Worm (Caenorhabditis elegans) whole organism, dauer: ENCODE measurements around the gene C26B9.5.

Experiments used
- unc-62 ChIP-seq: sonication (generic microtip); optimal IDR thresholded peaks from 2 replicates; lab custom pipeline; 2017; ENCODE audit warnings: missing biosample characterization, missing genetic modification reagents, missing genetic modification characterization

The C26B9.5 gene

DNA sequence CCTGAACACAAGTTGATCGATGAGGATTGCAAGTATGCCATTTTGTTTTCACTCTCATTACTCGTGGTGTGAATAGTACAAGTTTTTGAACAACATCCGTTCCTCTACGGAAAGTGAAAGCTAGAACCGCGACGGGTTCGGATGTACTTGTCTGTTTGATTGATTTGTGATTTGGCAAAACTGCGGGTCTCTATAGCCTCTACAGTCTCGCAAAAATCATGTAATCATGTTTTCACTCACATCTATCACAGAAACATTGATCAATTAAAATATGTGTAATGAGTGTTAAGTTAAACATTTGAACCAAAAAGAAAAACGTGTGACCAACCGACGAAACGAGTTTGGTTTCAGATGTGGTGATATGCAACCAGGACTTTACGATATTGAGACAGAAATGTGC lies 10.1 kb downstream of the C26B9.5 start:
- no peak for TF ChIP-seq unc-62 (GFP tag; lab: Kevin White, UChicago)

DNA sequence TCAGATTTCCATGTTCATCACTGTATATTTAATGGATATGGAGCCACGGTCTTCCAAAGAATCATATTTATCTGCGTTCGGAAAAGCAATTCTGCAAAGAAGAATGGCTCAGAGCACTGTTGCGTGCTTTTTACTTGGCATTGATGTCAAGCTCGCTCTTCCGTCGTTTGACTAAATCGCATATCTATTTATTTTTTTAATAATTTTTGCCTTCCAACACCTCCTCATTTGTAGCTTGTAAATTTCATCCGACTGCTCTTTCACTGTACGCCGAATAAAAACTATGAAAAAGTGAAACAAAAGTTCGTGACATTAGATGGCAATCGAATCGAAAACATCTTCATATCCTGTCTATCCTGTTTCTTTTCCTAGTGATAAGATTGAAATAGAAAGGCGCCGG lies 10.6 kb downstream of the C26B9.5 start, which contains the start of gene C26B9.2:
Gene C26B9.2 (plus strand): TSS at position 301 of the 400 bp plus-strand sequence.
- no peak for TF ChIP-seq unc-62 (GFP tag; lab: Kevin White, UChicago)

DNA sequence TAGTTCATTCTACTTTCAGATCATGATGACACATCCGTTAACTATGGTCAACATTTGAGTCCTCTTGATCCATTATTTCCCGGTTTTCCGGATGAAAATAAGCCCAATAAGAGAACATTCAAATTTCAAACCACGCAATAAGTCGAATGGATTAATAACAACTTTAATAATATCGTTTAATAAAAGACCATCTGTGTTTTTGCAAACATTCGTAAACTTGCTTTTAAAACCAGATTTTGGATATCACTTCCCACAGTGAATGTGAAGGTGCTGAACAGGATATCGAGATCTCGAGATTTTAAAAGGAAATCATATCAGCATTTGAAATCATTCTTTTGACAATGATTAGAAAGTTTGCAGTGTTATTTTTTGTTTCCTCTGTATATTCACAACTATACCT lies 12.7 kb downstream of the C26B9.5 start, which contains the start of gene C26B9.7:
Gene C26B9.7 (plus strand): TSS at position 301 of the 400 bp plus-strand sequence.
- no peak for TF ChIP-seq unc-62 (GFP tag; lab: Kevin White, UChicago)

DNA sequence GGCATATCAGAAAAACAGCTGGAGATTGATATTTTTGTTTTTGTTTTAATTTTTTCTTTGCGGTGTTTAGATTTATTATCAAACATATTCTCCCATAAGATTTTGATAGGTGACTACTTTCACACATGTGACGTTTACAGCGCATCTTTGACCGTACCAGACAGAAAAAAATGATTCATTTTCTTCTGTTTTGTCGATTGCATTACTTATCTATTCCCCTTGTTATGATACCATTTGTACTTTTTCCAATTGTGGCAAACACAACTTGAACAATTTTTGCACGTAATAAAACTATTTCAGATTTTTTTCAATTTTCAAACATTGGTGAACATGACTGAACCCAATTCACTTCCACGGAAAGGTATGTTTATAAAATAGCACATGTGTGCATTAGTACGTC lies 15.0 kb downstream of the C26B9.5 start, which contains the start of gene C26B9.1:
Gene C26B9.1 (plus strand): TSS at position 301 of the 400 bp plus-strand sequence.
- TF ChIP-seq unc-62 (GFP tag; lab: Kevin White, UChicago): no peak

DNA sequence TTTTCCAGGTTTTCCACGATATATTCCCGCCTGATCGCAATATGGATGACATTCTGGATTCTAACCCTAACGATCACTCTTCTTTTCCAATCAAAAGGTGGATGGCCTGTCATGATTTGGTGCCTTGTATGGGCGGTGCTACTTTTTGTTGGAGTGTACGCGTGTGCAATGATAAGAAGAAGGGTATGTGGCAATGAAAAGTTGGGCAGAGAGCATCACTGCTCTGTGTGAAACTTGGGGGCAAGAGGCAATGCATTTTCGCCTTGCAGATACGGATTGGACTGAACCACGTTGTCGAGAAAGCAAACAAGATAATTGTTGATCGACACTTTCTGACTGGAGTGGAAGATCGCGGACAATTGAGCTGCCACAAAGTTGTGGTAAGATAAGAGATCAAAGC lies 17.0 kb downstream of the C26B9.5 start:
- TF ChIP-seq unc-62 (GFP tag; lab: Kevin White, UChicago): no peak

DNA sequence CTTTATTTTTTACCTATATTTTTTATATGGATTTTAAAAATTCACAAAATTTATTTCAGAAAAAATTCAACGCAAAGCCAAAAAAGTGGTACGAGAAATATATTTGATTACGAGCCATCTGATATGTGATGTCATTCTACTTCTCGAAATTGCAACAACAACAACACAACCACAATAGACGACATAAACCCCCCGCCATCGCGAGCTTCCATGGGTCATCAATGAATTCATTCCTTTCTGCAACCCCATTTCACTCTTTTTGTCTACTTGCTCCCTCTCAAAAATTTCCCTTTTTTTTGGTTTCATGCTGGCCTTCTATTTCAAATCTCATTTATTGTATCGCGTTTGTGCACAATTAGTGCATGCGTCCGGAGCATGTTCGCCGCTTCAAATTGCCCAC lies 18.6 kb downstream of the C26B9.5 start:
- no peak for TF ChIP-seq unc-62 (GFP tag; lab: Kevin White, UChicago)

DNA sequence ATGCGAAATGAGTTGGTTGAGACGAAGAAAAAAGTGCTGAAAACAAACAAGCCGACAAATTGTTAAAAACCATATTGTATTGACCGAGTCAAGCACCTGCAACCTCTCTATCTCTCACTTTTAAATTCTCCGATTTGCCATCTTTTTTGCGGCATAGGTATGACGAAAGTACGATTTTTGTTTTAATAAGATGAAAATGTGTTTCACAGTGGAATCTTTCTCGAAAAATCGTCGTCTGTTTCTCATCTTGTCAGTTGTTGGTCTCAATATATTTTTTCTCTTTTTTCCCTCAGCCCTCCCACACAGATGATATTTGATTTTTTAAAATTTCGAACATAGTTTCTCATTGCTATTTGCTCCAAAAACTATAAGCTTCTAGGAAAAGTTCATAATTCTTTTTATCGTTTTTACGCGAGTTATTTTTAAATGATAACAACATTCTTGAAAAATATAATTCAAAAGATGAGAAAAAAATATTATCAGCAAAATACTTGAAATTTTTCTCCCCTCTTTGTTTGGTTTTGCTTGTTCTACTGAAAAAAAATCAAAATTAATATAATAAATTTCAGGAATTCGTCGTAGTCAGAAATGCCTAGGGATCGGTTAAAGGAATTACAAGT lies 19.4 kb downstream of the C26B9.5 start, which contains the start of gene syx-3:
Gene syx-3 (plus strand): TSS at position 570 of the 620 bp plus-strand sequence.
- no peak for TF ChIP-seq unc-62 (GFP tag; lab: Kevin White, UChicago)

DNA sequence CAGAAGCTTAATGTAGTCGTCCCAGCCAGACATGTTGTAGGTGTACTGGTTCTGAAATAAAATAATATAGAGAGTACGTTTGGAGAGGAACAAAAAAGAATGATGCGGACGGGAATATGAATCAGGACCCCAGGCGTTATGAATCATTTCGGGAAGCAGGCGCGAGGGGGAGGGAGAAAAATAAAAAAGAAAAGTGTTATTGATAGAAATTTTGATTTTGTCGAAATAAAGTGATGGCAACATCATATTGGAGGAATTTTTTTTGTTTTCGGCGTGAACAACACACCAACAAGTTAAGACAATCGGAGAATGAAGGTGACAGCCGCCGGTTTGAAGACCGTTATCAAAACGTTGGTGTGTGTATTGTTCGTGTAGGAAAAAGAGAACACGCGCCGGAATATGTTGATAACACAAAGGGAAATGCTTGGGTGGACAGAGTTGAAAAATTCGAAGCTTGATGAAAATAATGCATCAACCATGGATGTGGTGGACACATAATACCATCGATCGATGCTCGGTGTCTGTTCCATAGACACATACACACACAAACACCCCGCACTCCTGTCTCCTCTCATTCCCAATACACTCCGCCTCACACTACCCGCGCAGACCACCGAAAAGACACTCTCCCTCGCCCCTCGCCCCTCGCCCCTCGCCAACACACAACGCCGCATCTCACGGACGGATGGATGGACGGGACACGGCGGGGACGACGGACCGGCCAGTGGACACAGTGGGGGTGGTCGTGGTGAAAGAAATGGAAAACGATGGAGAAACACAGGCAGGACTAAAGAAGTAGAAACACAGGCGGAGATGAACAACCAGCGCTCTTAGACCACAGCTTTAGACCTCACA lies 25.0 kb downstream of the C26B9.5 start, which contains the start of gene pfn-2:
Gene pfn-2 (minus strand): TSS at position 51 of the 855 bp plus-strand sequence.
- TF ChIP-seq unc-62 (GFP tag; lab: Kevin White, UChicago): no peak

DNA sequence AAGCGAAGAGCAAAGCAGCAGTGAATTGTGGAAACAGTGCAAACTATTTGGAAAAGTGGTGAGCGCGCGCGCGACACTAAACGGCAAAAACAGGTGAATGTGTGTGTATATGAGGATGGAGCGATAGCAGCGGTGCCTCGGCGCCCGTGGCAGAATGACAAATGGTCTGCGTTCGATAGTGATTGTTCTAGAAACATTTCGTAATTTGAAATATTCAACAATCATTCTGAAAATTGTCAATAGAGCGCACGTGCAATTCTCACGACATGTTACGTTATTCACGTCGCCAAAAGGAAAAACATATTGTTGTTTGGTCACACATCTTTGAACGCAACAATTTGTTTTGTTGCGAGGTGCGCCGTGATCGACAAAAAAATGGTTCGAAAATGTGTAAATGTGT lies 26.0 kb downstream of the C26B9.5 start:
- no peak for TF ChIP-seq unc-62 (GFP tag; lab: Kevin White, UChicago)

DNA sequence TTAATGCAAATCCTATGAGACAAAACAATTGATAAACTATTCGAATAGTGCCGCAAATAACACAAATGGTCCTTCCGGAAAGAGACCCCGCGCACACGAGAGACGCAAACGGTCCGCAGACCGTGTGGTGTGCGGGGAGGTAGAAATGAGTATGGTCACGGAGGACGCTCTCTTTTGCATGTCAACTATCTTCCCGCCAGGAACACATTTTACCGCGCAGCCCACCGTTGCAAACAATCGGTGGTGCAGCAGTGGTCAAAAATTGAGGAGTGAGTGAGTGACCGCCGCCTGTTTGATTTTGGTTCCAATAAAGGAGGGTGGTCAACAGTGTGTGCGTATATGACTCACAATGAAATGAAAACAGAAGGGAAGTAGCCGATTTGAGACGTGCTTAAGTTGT lies 31.4 kb downstream of the C26B9.5 start:
- no peak for TF ChIP-seq unc-62 (GFP tag; lab: Kevin White, UChicago)

DNA sequence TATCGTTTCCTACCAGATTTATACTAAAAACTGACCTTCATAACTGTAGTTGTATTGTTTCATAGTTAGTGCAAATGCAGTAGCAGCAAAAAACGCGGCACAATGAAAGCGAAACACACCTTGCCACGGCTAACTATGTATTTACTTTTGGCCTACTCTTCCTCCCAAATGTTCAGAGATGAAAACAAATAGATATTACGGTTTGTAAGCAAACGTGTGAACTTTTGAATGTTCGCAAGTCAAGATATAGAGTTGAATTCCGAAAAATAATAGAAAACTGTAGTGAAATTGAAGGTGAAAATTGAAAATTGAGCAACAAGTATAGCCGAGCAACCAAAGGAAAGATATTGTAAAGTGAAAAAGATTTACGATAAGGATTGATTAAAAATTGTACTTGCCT lies 34.9 kb downstream of the C26B9.5 start, which contains the start of gene chtl-1:
Gene chtl-1 (minus strand): TSS at position 101 of the 400 bp plus-strand sequence.
- no peak for TF ChIP-seq unc-62 (GFP tag; lab: Kevin White, UChicago)

DNA sequence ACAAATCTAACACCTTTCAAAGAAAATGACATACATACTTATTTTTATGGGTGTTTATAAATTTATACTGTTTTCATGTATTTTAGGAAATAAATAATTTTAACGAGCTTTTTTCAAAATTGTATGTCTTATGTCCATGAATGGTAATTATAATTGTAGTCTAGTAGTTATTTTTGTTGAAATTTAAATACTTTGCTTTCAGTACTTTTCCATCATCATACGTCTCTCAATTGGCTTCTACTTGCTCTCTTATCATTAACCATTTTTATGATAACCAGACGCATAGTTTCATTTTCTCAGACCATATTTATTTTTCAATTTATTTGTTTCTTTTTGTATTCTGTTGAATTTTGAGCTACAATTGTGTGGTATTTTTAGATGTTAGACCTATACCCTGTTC lies 36.2 kb downstream of the C26B9.5 start, which contains the start of gene F35C8.5:
Gene F35C8.5 (plus strand): TSS at position 377 of the 400 bp plus-strand sequence.
- TF ChIP-seq unc-62 (GFP tag; lab: Kevin White, UChicago): no peak

DNA sequence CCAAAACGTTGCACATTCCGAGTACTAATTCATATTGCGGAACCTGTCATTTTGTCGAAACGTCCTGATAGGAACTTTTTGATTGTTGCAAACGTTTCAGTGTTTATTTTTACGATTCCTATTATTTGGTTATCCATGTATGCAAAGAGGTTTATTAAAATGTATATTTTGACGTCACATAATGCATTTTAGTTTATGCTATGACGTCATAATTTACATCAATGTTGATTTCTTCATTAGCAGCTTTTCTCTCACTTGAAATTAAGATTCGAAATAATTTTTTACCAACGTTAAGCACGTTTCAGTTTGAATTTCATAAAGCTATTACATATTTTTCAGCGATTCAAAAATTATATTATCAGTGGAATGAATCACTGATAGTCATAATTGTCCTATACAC lies 37.3 kb downstream of the C26B9.5 start:
- TF ChIP-seq unc-62 (GFP tag; lab: Kevin White, UChicago): no peak

DNA sequence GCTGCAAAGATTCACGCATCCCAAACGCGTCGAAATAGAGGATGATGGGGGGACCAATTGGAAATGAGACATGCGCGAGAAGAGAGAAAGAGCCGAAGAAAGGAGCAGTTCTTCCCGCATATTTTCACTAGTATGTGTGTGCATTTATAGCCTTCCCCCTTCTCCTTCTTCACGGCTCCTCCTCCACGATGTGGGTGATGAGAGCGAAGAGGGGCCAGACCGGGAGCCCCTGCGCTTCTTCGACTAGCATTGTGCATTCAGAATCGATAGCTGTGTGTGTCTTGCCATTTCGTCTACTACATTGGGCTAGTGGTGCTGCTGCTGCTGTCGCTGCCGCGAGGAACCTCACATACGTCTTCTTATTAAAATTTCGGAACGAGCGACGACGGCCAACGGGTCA lies 38.9 kb downstream of the C26B9.5 start, which contains the start of gene jkk-1:
Gene jkk-1 (plus strand): TSS at position 249 of the 400 bp plus-strand sequence.
- no peak for TF ChIP-seq unc-62 (GFP tag; lab: Kevin White, UChicago)

DNA sequence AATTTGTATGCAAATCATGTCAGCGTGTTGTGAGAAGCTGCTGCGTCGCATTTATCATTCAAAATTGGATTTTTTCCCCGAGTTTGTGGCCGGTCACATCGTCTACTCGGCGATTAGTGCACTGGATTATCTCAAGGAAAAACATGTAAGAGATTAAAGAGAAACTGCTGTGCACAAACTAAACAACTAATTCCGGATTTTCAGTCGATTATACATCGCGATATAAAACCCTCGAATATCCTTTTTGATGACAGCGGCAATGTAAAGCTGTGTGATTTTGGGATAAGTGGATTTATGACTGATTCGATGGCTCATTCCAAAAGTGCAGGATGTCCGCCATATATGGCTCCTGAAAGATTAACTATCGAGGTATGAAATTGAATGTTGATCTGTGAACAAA lies 41.3 kb downstream of the C26B9.5 start:
- TF ChIP-seq unc-62 (GFP tag; lab: Kevin White, UChicago): no peak

DNA sequence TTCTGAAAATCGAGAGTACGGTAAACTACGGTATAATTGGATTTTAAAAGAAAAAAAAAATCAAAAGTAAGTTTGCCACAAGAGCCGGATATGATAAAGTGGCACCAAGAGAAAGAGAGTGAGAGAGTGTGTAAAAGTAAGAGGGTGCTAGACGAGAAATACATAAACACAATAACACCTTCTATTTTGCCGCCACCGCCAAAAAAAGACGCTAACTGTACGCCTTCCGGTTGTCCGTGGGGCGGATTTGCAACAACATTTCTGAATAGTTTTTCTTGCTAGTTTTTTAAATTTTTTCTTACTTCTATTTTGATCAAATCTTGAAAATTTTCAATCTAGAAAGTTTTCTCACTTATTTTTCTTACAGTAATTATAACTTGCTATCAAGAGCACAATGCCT lies 43.4 kb downstream of the C26B9.5 start, which contains the start of gene F35C8.8:
Gene F35C8.8 (minus strand): TSS at position 2 of the 400 bp plus-strand sequence.
- no peak for TF ChIP-seq unc-62 (GFP tag; lab: Kevin White, UChicago)
